Worm (Caenorhabditis elegans): ENCODE data around the gene dvc-1.

dvc-1 gene

DNA sequence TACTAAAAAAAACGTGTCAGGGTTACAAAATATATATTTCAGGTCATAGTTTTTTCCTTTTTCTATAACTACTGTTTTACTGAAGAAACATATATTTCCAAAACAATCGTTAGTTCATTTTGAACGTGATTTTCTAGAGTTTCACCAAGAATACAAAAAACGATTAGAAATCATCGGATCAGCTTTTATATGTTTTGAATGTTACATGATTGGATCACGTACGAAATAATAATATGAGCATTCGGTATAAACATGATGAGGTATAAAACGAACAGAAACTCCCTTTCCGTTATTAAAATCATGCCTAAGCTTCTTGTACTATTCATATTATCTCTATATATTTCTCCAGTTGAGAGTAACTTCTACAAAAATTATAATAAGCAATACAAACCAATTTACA, 33.7 kb upstream of the dvc-1 start, which contains the start of gene clec-223:
Gene clec-223 (plus strand): TSS at position 301 of the 400 bp plus-strand sequence.
- TF ChIP-seq ets-4 (tag; optimal IDR thresholded peaks at IDR 0.05): no peak
- TF ChIP-seq zip-5 (tag; optimal IDR thresholded peaks at IDR 0.05): no peak
- TF ChIP-seq ceh-30 (tag; optimal IDR thresholded peaks at IDR 0.05): no peak
- no peak for TF ChIP-seq npax-4 (tag; optimal IDR thresholded peaks at IDR 0.05)
- TF ChIP-seq eyg-1 (tag; optimal IDR thresholded peaks at IDR 0.05): no peak
- no peak for TF ChIP-seq ceh-45 (GFP tag; IDR thresholded peaks at IDR 0.05)
- TF ChIP-seq hlh-15 (tag; optimal IDR thresholded peaks at IDR 0.05): no peak
- TF ChIP-seq fkh-10 (GFP tag; optimal IDR thresholded peaks at IDR 0.05): no peak
- no peak for TF ChIP-seq dmd-4 (tag; optimal IDR thresholded peaks at IDR 0.05; ENCODE audit: borderline replicate concordance)
- no peak for TF ChIP-seq elt-4 (tag; optimal IDR thresholded peaks at IDR 0.05)
- no peak for TF ChIP-seq ceh-48 (tag; optimal IDR thresholded peaks at IDR 0.05)

DNA sequence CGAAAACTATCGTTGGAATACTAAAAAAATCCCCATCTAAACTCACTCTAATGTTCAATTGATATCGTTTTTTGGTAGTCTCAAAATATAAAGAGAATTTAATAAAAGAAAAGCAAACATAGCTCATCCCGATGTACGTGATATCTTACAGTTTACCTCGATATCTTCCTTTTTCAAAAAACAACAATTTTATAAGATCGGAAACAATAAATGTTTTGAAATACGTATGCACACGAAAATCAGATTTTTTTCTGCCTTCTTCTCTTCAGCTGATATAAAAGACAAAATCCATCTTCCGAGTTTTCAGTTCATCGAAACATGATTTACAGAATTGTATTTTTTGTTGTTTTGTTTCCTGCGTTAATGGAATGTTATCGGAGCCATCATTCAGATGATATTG, 31.9 kb upstream of the dvc-1 start, which contains the start of gene clec-222:
Gene clec-222 (plus strand): TSS at position 301 of the 400 bp plus-strand sequence.
- TF ChIP-seq unc-3 (GFP tag; conservative IDR thresholded peaks at IDR 0.05): no peak
- no peak for TF ChIP-seq unc-3 (tag; optimal IDR thresholded peaks at IDR 0.05)
- TF ChIP-seq unc-42 (tag; optimal IDR thresholded peaks at IDR 0.05): no peak
- TF ChIP-seq ceh-14 (tag; optimal IDR thresholded peaks at IDR 0.05): no peak
- TF ChIP-seq fkh-10 (GFP tag; optimal IDR thresholded peaks at IDR 0.05): no peak
- no peak for TF ChIP-seq rnt-1 (tag; optimal IDR thresholded peaks at IDR 0.05)
- TF ChIP-seq ceh-18 (tag; optimal IDR thresholded peaks at IDR 0.05): no peak
- no peak for TF ChIP-seq gmeb-2 (tag; optimal IDR thresholded peaks at IDR 0.05)
- TF ChIP-seq nhr-11 (tag; optimal IDR thresholded peaks at IDR 0.05): no peak
- no peak for TF ChIP-seq hlh-13 (GFP tag; optimal IDR thresholded peaks at IDR 0.05)
- TF ChIP-seq F13H6.1 (tag; optimal IDR thresholded peaks at IDR 0.05): no peak
- TF ChIP-seq syd-9 (tag; optimal IDR thresholded peaks at IDR 0.05): no peak
- TF ChIP-seq lim-6 (tag; optimal IDR thresholded peaks at IDR 0.05): no peak
- no peak for TF ChIP-seq eyg-1 (tag; optimal IDR thresholded peaks at IDR 0.05)
- no peak for TF ChIP-seq pros-1 (tag; optimal IDR thresholded peaks at IDR 0.05)
- no peak for TF ChIP-seq ceh-6 (GFP tag; optimal IDR thresholded peaks at IDR 0.05)

DNA sequence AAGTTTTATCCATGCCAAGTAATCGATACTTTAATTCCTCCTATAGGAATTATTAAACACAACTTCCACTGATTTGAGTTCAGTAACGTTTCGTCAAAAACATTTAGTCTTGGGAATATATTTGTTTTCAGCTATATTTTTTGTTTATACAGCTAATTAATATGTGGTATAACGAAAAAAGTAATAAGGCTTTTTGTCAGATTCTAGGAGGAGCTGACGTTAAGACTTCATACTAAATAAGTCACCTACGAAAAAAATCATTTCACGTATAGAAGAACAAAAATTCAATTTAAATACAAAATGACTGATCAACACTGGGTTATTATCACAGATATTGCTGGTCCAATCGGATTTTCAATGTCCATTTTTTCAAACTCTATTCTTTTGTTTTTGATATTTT, 29.7 kb upstream of the dvc-1 start, which contains the start of gene str-115:
Gene str-115 (plus strand): TSS at position 301 of the 400 bp plus-strand sequence.
- TF ChIP-seq eyg-1 (tag; optimal IDR thresholded peaks at IDR 0.05): no peak
- no peak for TF ChIP-seq ceh-9 (tag; optimal IDR thresholded peaks at IDR 0.05)
- no peak for TF ChIP-seq zip-5 (tag; optimal IDR thresholded peaks at IDR 0.05)
- no peak for TF ChIP-seq ahr-1 (tag; optimal IDR thresholded peaks at IDR 0.05)
- TF ChIP-seq hlh-15 (tag; optimal IDR thresholded peaks at IDR 0.05): no peak
- TF ChIP-seq mec-3 (tag; optimal IDR thresholded peaks at IDR 0.05; ENCODE audit: borderline replicate concordance): no peak
- TF ChIP-seq K02D7.2 (tag; optimal IDR thresholded peaks at IDR 0.05): no peak
- no peak for TF ChIP-seq syd-9 (tag; optimal IDR thresholded peaks at IDR 0.05)
- TF ChIP-seq dve-1 (tag; optimal IDR thresholded peaks at IDR 0.05): no peak
- no peak for TF ChIP-seq pha-2 (tag; optimal IDR thresholded peaks at IDR 0.05)
- TF ChIP-seq lim-6 (tag; optimal IDR thresholded peaks at IDR 0.05): no peak
- TF ChIP-seq unc-55 (GFP tag; optimal IDR thresholded peaks at IDR 0.05): no peak

DNA sequence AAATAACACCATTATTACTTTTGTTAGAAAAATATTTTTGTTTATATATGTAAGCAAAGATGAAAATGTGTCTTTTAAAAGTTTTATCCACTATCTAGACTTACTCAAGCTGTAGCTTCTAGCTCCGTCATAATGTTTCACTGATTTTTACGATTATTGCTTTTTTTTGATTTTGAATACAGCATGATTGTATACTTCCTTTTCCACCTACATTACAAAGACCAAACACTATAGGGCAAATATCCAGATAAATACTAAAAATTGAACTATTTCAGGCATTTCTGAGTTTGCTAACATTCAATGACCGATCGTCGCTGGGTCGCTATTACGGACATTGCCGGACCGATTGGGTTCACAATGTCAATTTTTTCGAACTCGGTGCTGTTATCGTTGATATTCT, 27.6 kb upstream of the dvc-1 start, which contains the start of gene str-116:
Gene str-116 (plus strand): TSS at position 301 of the 400 bp plus-strand sequence.
- TF ChIP-seq fkh-6 (tag; optimal IDR thresholded peaks at IDR 0.05): no peak
- no peak for TF ChIP-seq ahr-1 (tag; optimal IDR thresholded peaks at IDR 0.05)
- no peak for TF ChIP-seq ceh-22 (tag; optimal IDR thresholded peaks at IDR 0.05)
- TF ChIP-seq hlh-30 (tag; optimal IDR thresholded peaks at IDR 0.05; ENCODE audit: insufficient read depth): no peak
- no peak for TF ChIP-seq hlh-8 (tag; optimal IDR thresholded peaks at IDR 0.05)
- no peak for TF ChIP-seq ceh-30 (tag; optimal IDR thresholded peaks at IDR 0.05)
- no peak for TF ChIP-seq ets-4 (tag; optimal IDR thresholded peaks at IDR 0.05)
- no peak for TF ChIP-seq fax-1 (tag; optimal IDR thresholded peaks at IDR 0.05)
- no peak for TF ChIP-seq pax-1 (tag; optimal IDR thresholded peaks at IDR 0.05)
- TF ChIP-seq pros-1 (tag; optimal IDR thresholded peaks at IDR 0.05): no peak
- no peak for TF ChIP-seq gmeb-2 (tag; optimal IDR thresholded peaks at IDR 0.05)
